Worm (Caenorhabditis elegans) whole organism, late embryonic: Measurements from ENCODE around the gene F11D11.6.

Experiments used
- ceh-24 ChIP-seq: sonication (generic microtip); optimal IDR thresholded peaks from 2 replicates; lab custom pipeline; 2016; ENCODE audit warnings: mild to moderate bottlenecking, missing genetic modification characterization, missing compliant biosample characterization
- ceh-9 ChIP-seq: sonication (generic microtip); optimal IDR thresholded peaks from 2 replicates; lab custom pipeline; 2016; ENCODE audit warnings: mild to moderate bottlenecking, missing genetic modification characterization, inconsistent platforms, missing compliant biosample characterization
- ets-4 ChIP-seq: sonication (generic microtip); optimal IDR thresholded peaks from 2 replicates; lab custom pipeline; 2016; ENCODE audit warnings: missing genetic modification characterization, missing compliant biosample characterization
- sox-4 ChIP-seq: sonication (generic microtip); optimal IDR thresholded peaks from 2 replicates; lab custom pipeline; 2017; ENCODE audit warnings: mild to moderate bottlenecking, missing genetic modification characterization, inconsistent platforms, missing compliant biosample characterization

DNA sequence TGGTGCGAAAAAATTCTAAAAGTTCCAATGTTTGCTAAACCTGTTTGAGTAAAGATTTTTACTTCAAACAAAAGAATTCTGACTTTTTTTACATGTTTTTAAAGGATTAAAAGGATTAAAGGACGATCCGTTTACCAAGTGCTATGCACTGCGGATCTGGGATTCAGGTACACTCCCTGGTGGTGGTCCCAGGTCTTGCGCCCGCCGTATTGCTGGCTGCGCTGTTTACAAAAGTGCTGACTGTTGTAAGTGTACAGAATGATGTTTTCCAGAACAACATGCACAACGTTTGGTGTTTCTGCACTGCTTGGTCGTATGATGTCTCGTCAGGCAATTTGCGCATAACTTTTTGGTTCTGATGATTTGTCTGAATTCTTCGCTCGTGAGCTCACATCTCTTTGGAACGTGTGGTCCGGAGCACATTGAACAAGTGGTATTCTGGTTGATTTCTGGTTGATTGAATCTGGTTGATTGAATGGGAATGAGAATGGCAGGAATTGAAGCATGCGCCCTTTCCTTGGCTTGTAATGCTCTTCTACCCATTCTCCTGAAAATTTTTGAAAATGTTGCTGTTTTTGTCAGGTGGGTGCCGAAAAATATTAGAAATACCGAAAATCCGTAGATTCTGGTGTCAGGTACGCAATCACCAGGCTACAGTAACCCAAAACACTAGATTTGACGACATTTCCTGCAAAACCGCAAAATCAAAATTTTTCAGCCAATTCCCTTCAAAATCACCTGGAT is 47.4 kb downstream of the F11D11.6 start:
- TF ChIP-seq ceh-24 (no peak), ceh-9 (tag; lab: Kevin White, UChicago) (no peak), sox-4 (tag; lab: Kevin White, UChicago) (no peak), ets-4 (tag; lab: Kevin White, UChicago) (no peak)
